Fruit fly (Drosophila melanogaster): ENCODE data around the gene CG33290.

Gene CG33290

DNA sequence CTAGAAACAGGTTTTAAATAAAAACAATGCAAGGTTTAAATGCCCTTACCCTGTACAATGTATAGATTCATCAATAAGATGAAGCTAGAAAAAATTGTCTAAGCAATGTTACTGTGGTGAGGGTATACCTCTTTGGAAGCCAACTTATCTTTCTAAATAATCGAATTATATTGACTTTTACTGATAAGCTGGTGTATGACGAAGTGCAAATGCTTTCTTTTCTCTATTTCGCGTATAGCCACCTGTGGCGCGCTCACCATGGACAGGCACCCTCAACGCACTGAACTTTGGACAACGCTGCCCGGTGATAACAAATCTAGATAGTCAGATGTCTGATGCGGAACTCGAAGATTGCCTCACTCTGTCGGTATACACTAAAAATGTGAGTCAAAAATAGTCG, 40.2 kb upstream of the CG33290 start (continued):
- no peak for TF ChIP-seq Hey (tag; optimal IDR thresholded peaks at IDR 0.05)
- TF ChIP-seq Side (GFP tag; optimal IDR thresholded peaks at IDR 0.05), result no peak
- peak; percentile 18 for TF ChIP-seq CG15514 (GFP tag; optimal IDR thresholded peaks at IDR 0.05)
- no peak for TF ChIP-seq Xbp1 (GFP tag; optimal IDR thresholded peaks at IDR 0.05)
- TF ChIP-seq NK7.1 (GFP tag; optimal IDR thresholded peaks at IDR 0.05), result no peak
- TF ChIP-seq D19B (GFP tag; optimal IDR thresholded peaks at IDR 0.05), result peak; percentile 30
- peak; percentile 18; the same call in 1 of the 2 replicates for TF ChIP-seq Xrp1 (GFP tag; IDR thresholded peaks at IDR 0.05)
- TF ChIP-seq zfh1 (GFP tag; IDR thresholded peaks at IDR 0.05), result peak; percentile 56; the same call in 2 of the 3 replicates
- peak; percentile 11 for TF ChIP-seq Ets65A (GFP tag)
- peak; percentile 5 for TF ChIP-seq BtbVII (GFP tag; optimal IDR thresholded peaks at IDR 0.05)
- no peak for TF ChIP-seq CG10565 (GFP tag; optimal IDR thresholded peaks at IDR 0.05)
- TF ChIP-seq ham (GFP tag; IDR thresholded peaks at IDR 0.05), result no peak
- TF ChIP-seq Hr39 (optimal IDR thresholded peaks at IDR 0.05), result no peak
- TF ChIP-seq ems (GFP tag; optimal IDR thresholded peaks at IDR 0.05), result no peak
- no peak for TF ChIP-seq jigr1 (GFP tag; IDR thresholded peaks at IDR 0.05)
- TF ChIP-seq CG14710 (tag; optimal IDR thresholded peaks at IDR 0.05), result no peak
- no peak for TF ChIP-seq CG2889 (GFP tag; IDR thresholded peaks at IDR 0.05)
- no peak for TF ChIP-seq otp (GFP tag; IDR thresholded peaks at IDR 0.05)
- peak; percentile 15 for TF ChIP-seq bcd (GFP tag; optimal IDR thresholded peaks at IDR 0.05)
- TF ChIP-seq CG34376 (GFP tag; optimal IDR thresholded peaks at IDR 0.05), result peak; percentile 25
- no peak for TF ChIP-seq crol (GFP tag; IDR thresholded peaks at IDR 0.05)
- TF ChIP-seq CG2129 (GFP tag; IDR thresholded peaks at IDR 0.05; ENCODE audit: partially characterized antibody), result no peak
- TF ChIP-seq fu2 (GFP tag; optimal IDR thresholded peaks at IDR 0.05), result no peak
- peak; percentile 5 for TF ChIP-seq Asciz (GFP tag; optimal IDR thresholded peaks at IDR 0.05)
- no peak for TF ChIP-seq CG12155 (GFP tag; optimal IDR thresholded peaks at IDR 0.05)
- TF ChIP-seq pan (optimal IDR thresholded peaks at IDR 0.05), result no peak
- TF ChIP-seq pan (GFP tag; optimal IDR thresholded peaks at IDR 0.05 in 1 of 2, IDR thresholded peaks at IDR 0.05 in 1 of 2), result peak in 1 of 2 experiments; percentile 47
- TF ChIP-seq ERR (GFP tag; optimal IDR thresholded peaks at IDR 0.05), result no peak
- no peak for TF ChIP-seq CG4854 (GFP tag; optimal IDR thresholded peaks at IDR 0.05)
- TF ChIP-seq CG12769 (tag; optimal IDR thresholded peaks at IDR 0.05), result peak; percentile 15
- no peak for TF ChIP-seq NfI (GFP tag; optimal IDR thresholded peaks at IDR 0.05)
- no peak for TF ChIP-seq seq (GFP tag; IDR thresholded peaks at IDR 0.05)
- TF ChIP-seq gro (GFP tag; optimal IDR thresholded peaks at IDR 0.05), result no peak
- no peak for TF ChIP-seq ash1 (GFP tag; optimal IDR thresholded peaks at IDR 0.05)
- no peak for TF ChIP-seq Hsf (GFP tag; optimal IDR thresholded peaks at IDR 0.05)
- 0 out of 2 replicates have a peak, but pooled peaks have one; percentile 26 for TF ChIP-seq Ptx1 (GFP tag; IDR thresholded peaks at IDR 0.05)
- no peak for TF ChIP-seq CG12219 (GFP tag; optimal IDR thresholded peaks at IDR 0.05)
- peak; percentile 9; the same call in 1 of the 2 replicates for TF ChIP-seq sob (GFP tag; IDR thresholded peaks at IDR 0.05)
- peak; percentile 9 for TF ChIP-seq CG13624 (GFP tag; optimal IDR thresholded peaks at IDR 0.05)
- TF ChIP-seq HmgZ (tag; optimal IDR thresholded peaks at IDR 0.05), result peak; percentile 13
- peak; percentile 34; the same call in 1 of the 2 replicates for TF ChIP-seq CG10366 (GFP tag; IDR thresholded peaks at IDR 0.05)
- TF ChIP-seq CG7745 (tag; optimal IDR thresholded peaks at IDR 0.05), result no peak
- TF ChIP-seq CG3407 (GFP tag; optimal IDR thresholded peaks at IDR 0.05), result no peak
- TF ChIP-seq C15 (GFP tag; IDR thresholded peaks at IDR 0.05), result no peak
- TF ChIP-seq toy (GFP tag; IDR thresholded peaks at IDR 0.05), result 0 out of 2 replicates have a peak, but pooled peaks have one; percentile 11
- no peak for TF ChIP-seq prd (optimal IDR thresholded peaks at IDR 0.05)
- TF ChIP-seq prd (GFP tag; IDR thresholded peaks at IDR 0.05), result peak; percentile 22; the same call in 1 of the 3 replicates
- no peak for TF ChIP-seq Fer2 (tag; optimal IDR thresholded peaks at IDR 0.05)
- TF ChIP-seq CG2875 (GFP tag; optimal IDR thresholded peaks at IDR 0.05), result no peak
- no peak for TF ChIP-seq Atf3 (GFP tag; optimal IDR thresholded peaks at IDR 0.05)
- TF ChIP-seq CG6765 (GFP tag; optimal IDR thresholded peaks at IDR 0.05), result no peak
- TF ChIP-seq fd64A (GFP tag; optimal IDR thresholded peaks at IDR 0.05), result no peak
- peak; percentile 46; the same call in 1 of the 3 replicates for TF ChIP-seq CG11695 (GFP tag; IDR thresholded peaks at IDR 0.05)

All from whole organism, embryonic.